Worm (Caenorhabditis elegans) whole organism, L4 larva: ENCODE data around the gene Y39B6A.10.
A peak's percentile ranks its signal among the peaks of the same experiment; 100 is the strongest.

Experiments used
- F10B5.3 ChIP-seq: sonication (generic microtip); optimal IDR thresholded peaks from 2 replicates; lab custom pipeline; 2016; ENCODE audit warnings: mild to moderate bottlenecking, missing genetic modification characterization, missing compliant biosample characterization
- F26F4.8 ChIP-seq: fragments of 200-800 bp; sonication (Bioruptor generic); conservative IDR thresholded peaks from 2 replicates; pipeline ENCODE4 v1.3.6; 2022; ENCODE audit warnings: missing genetic modification characterization, missing compliant biosample characterization
- F44E2.7 ChIP-seq: fragments of 200-800 bp; sonication (Bioruptor generic); IDR thresholded peaks from 2 replicates; pipeline ENCODE4 v2.1.2; 2022; ENCODE audit warnings: missing genetic modification characterization, missing compliant biosample characterization
- F49E8.2 ChIP-seq: sonication (generic microtip); optimal IDR thresholded peaks from 2 replicates; lab custom pipeline; 2016; ENCODE audit warnings: missing compliant biosample characterization, mild to moderate bottlenecking, missing genetic modification characterization, borderline replicate concordance
- R02D3.7 ChIP-seq: fragments of 150-350 bp; sonication (generic microtip); optimal IDR thresholded peaks from 3 replicates; lab custom pipeline; 2014; ENCODE audit warnings: missing biosample characterization, missing genetic modification characterization
- Y105C5A.15 ChIP-seq: fragments of 200-800 bp; sonication (Bioruptor generic); IDR thresholded peaks from 2 replicates; pipeline ENCODE4 v1.3.6; 2022; ENCODE audit warnings: missing genetic modification characterization, missing compliant biosample characterization
- Y48G9A.11 ChIP-seq: fragments of 200-800 bp; sonication (Bioruptor generic); IDR thresholded peaks from 2 replicates; pipeline ENCODE4 v1.3.6; 2022; ENCODE audit warnings: missing genetic modification reagents, missing genetic modification characterization, missing compliant biosample characterization
- Y5F2A.4 ChIP-seq: fragments of 200-800 bp; sonication (Bioruptor generic); optimal IDR thresholded peaks from 2 replicates; lab custom pipeline; 2018; ENCODE audit warnings: mild to moderate bottlenecking, missing genetic modification characterization, missing compliant biosample characterization
- Y75B8A.6 ChIP-seq: fragments of 200-800 bp; sonication (Bioruptor generic); IDR thresholded peaks from 2 replicates; pipeline ENCODE4 v1.3.6; 2022; ENCODE audit warnings: missing genetic modification reagents, missing genetic modification characterization, missing compliant biosample characterization
- ZK337.2 ChIP-seq: fragments of 200-800 bp; sonication (Bioruptor generic); IDR thresholded peaks from 2 replicates; pipeline ENCODE4 v1.3.6; 2022; ENCODE audit warnings: missing genetic modification reagents, missing genetic modification characterization, missing compliant biosample characterization
- ZK546.5 ChIP-seq, 2 experiments: sonication (generic microtip); optimal IDR thresholded peaks; 2 replicates each; lab custom pipeline; 2017; ENCODE audit warnings: missing biosample characterization in 2 of 2, missing genetic modification characterization in 2 of 2
- aly-2 ChIP-seq: sonication (generic microtip); optimal IDR thresholded peaks from 2 replicates; lab custom pipeline; 2018; ENCODE audit warnings: missing biosample characterization, missing genetic modification characterization
- ama-1 ChIP-seq: fragments of 150-350 bp; optimal IDR thresholded peaks from 2 replicates; lab custom pipeline; 2014; ENCODE audit warnings: inconsistent platforms, mixed read lengths
- arid-1 ChIP-seq: fragments of 200-800 bp; sonication (Bioruptor generic); conservative IDR thresholded peaks from 2 replicates; pipeline ENCODE4 v1.3.6; 2022; ENCODE audit warnings: missing genetic modification reagents, missing genetic modification characterization, missing compliant biosample characterization
- attf-4 ChIP-seq: sonication (generic microtip); optimal IDR thresholded peaks from 3 replicates; lab custom pipeline; 2017; ENCODE audit warnings: missing biosample characterization, missing genetic modification characterization
- ceh-20 ChIP-seq: fragments of 200-800 bp; sonication (Bioruptor generic); IDR thresholded peaks from 2 replicates; pipeline ENCODE4 v1.3.6; 2022; ENCODE audit warnings: missing genetic modification reagents, missing genetic modification characterization, missing compliant biosample characterization
- ceh-32 ChIP-seq: sonication (generic microtip); optimal IDR thresholded peaks from 2 replicates; lab custom pipeline; 2016; ENCODE audit warnings: mild to moderate bottlenecking, missing genetic modification characterization, missing compliant biosample characterization; ENCODE audit not compliant: poor library complexity
- ceh-44 ChIP-seq: fragments of 200-800 bp; sonication (Bioruptor generic); IDR thresholded peaks from 2 replicates; pipeline ENCODE4 v1.3.6; 2022; ENCODE audit warnings: missing genetic modification reagents, missing genetic modification characterization, missing compliant biosample characterization
- daf-12 ChIP-seq: fragments of 150-350 bp; optimal IDR thresholded peaks from 2 replicates; lab custom pipeline; 2014; ENCODE audit warnings: missing biosample characterization, missing genetic modification reagents, missing genetic modification characterization
- daf-16 ChIP-seq, 3 experiments: sonication (generic microtip); optimal IDR thresholded peaks; 2 replicates each; lab custom pipeline; 2016 to 2017; ENCODE audit warnings: missing genetic modification characterization in 3 of 3, missing genetic modification reagents in 3 of 3, mild to moderate bottlenecking in 2 of 3, missing compliant biosample characterization in 2 of 3, missing biosample characterization in 1 of 3, moderate library complexity in 1 of 3
- daf-19 ChIP-seq: fragments of 200-800 bp; sonication (Bioruptor generic); conservative IDR thresholded peaks from 2 replicates; pipeline ENCODE4 v1.3.6; 2022; ENCODE audit warnings: missing genetic modification characterization, missing compliant biosample characterization
- duxl-1 ChIP-seq: sonication (generic microtip); optimal IDR thresholded peaks from 2 replicates; lab custom pipeline; 2016; ENCODE audit warnings: mild to moderate bottlenecking, missing genetic modification characterization, moderate library complexity, missing compliant biosample characterization; ENCODE audit not compliant: poor library complexity
- dve-1 ChIP-seq: sonication (generic microtip); optimal IDR thresholded peaks from 2 replicates; lab custom pipeline; 2017; ENCODE audit warnings: antibody characterized with exemption, mild to moderate bottlenecking, missing genetic modification characterization, missing compliant biosample characterization; ENCODE audit not compliant: insufficient read depth
- egl-43 ChIP-seq: fragments of 200-800 bp; sonication (Bioruptor generic); IDR thresholded peaks from 2 replicates; pipeline ENCODE4 v1.3.6; 2022; ENCODE audit warnings: missing genetic modification reagents, missing genetic modification characterization, missing compliant biosample characterization
- lim-7 ChIP-seq: fragments of 200-800 bp; sonication (Bioruptor generic); IDR thresholded peaks from 2 replicates; pipeline ENCODE4 v1.3.6; 2022; ENCODE audit warnings: missing genetic modification characterization, missing compliant biosample characterization
- lin-1 ChIP-seq: fragments of 200-800 bp; sonication (Bioruptor generic); IDR thresholded peaks from 2 replicates; pipeline ENCODE4 v1.3.6; 2022; ENCODE audit warnings: missing genetic modification reagents, missing genetic modification characterization, missing compliant biosample characterization
- lin-15B ChIP-seq: fragments of 150-350 bp; sonication (generic microtip); optimal IDR thresholded peaks from 3 replicates; lab custom pipeline; 2014; ENCODE audit warnings: missing biosample characterization, missing genetic modification characterization
- lir-3 ChIP-seq: sonication (generic microtip); optimal IDR thresholded peaks from 2 replicates; lab custom pipeline; 2016; ENCODE audit warnings: mild to moderate bottlenecking, missing genetic modification characterization, missing compliant biosample characterization
- lsy-2 ChIP-seq, 2 experiments: fragments of 150-350 bp in 1 of 2; sonication (generic microtip) in 1 of 2; optimal IDR thresholded peaks; 2 replicates each; lab custom pipeline; 2014 to 2017; ENCODE audit warnings: missing biosample characterization in 2 of 2, missing genetic modification characterization in 2 of 2
- mdt-29 ChIP-seq: fragments of 200-800 bp; sonication (Bioruptor generic); IDR thresholded peaks from 2 replicates; pipeline ENCODE4 v1.3.6; 2022; ENCODE audit warnings: missing genetic modification reagents, missing genetic modification characterization, missing compliant biosample characterization
- mep-1 ChIP-seq: fragments of 150-350 bp; sonication (generic microtip); optimal IDR thresholded peaks from 3 replicates; lab custom pipeline; 2014; ENCODE audit warnings: missing biosample characterization, missing genetic modification characterization
- mxl-2 ChIP-seq: fragments of 200-800 bp; sonication (Bioruptor generic); conservative IDR thresholded peaks from 2 replicates; pipeline ENCODE4 v1.3.6; 2022; ENCODE audit warnings: missing genetic modification reagents, missing genetic modification characterization, missing compliant biosample characterization
- mxl-3 ChIP-seq: fragments of 200-800 bp; sonication (Bioruptor generic); optimal IDR thresholded peaks from 2 replicates; lab custom pipeline; 2018; ENCODE audit warnings: mild to moderate bottlenecking, missing genetic modification characterization, missing compliant biosample characterization
- nhr-10 ChIP-seq: fragments of 150-350 bp; optimal IDR thresholded peaks from 2 replicates; lab custom pipeline; 2014; ENCODE audit warnings: missing biosample characterization, missing genetic modification characterization
- nhr-28 ChIP-seq: fragments of 150-350 bp; optimal IDR thresholded peaks from 2 replicates; lab custom pipeline; 2014; ENCODE audit warnings: missing biosample characterization, missing genetic modification characterization
- nhr-41 ChIP-seq: fragments of 200-800 bp; sonication (Bioruptor generic); IDR thresholded peaks from 2 replicates; pipeline ENCODE4 v1.3.6; 2022; ENCODE audit warnings: missing genetic modification reagents, missing genetic modification characterization, missing compliant biosample characterization
- nhr-48 ChIP-seq: sonication (generic microtip); optimal IDR thresholded peaks from 2 replicates; lab custom pipeline; 2016; ENCODE audit warnings: mild to moderate bottlenecking, missing genetic modification characterization, missing compliant biosample characterization
- nhr-6 ChIP-seq: fragments of 150-350 bp; optimal IDR thresholded peaks from 2 replicates; lab custom pipeline; 2014; ENCODE audit warnings: missing biosample characterization, missing genetic modification characterization
- nhr-76 ChIP-seq: fragments of 150-350 bp; optimal IDR thresholded peaks from 2 replicates; lab custom pipeline; 2014; ENCODE audit warnings: missing biosample characterization, missing genetic modification characterization
- sdz-12 ChIP-seq: fragments of 200-800 bp; sonication (Bioruptor generic); optimal IDR thresholded peaks from 2 replicates; lab custom pipeline; 2018; ENCODE audit warnings: mild to moderate bottlenecking, missing genetic modification characterization, missing compliant biosample characterization
- set-16 ChIP-seq: fragments of 200-800 bp; sonication (Bioruptor generic); IDR thresholded peaks from 2 replicates; pipeline ENCODE4 v1.3.6; 2022; ENCODE audit warnings: missing genetic modification reagents, missing genetic modification characterization, missing compliant biosample characterization
- snpc-1.2 ChIP-seq: fragments of 200-800 bp; sonication (Bioruptor generic); IDR thresholded peaks from 2 replicates; pipeline ENCODE4 v1.3.6; 2022; ENCODE audit warnings: missing genetic modification reagents, missing genetic modification characterization, missing compliant biosample characterization
- tra-1 ChIP-seq: fragments of 200-800 bp; sonication (Bioruptor generic); IDR thresholded peaks from 2 replicates; pipeline ENCODE4 v1.3.6; 2022; ENCODE audit warnings: missing genetic modification reagents, missing genetic modification characterization, missing compliant biosample characterization
- unc-130 ChIP-seq: sonication (generic microtip); optimal IDR thresholded peaks from 2 replicates; lab custom pipeline; 2016; ENCODE audit warnings: missing genetic modification reagents, missing genetic modification characterization, missing compliant biosample characterization
- unc-39 ChIP-seq: sonication (generic microtip); optimal IDR thresholded peaks from 2 replicates; lab custom pipeline; 2017; ENCODE audit warnings: missing biosample characterization, missing genetic modification characterization
- unc-62 ChIP-seq, 3 experiments: fragments of 150-350 bp in 1 of 3; sonication (generic microtip); optimal IDR thresholded peaks in 2 of 3; peaks in 1 of 3; 1 replicate in 1 of 3; 2 replicates in 2 of 3; lab custom pipeline; 2014 to 2017; ENCODE audit warnings: missing biosample characterization in 3 of 3, missing genetic modification characterization in 3 of 3, missing genetic modification reagents in 3 of 3, missing genotype in 1 of 3
- vab-7 ChIP-seq: fragments of 200-800 bp; sonication (Bioruptor generic); IDR thresholded peaks from 2 replicates; pipeline ENCODE4 v1.3.6; 2022; ENCODE audit warnings: missing genetic modification reagents, missing genetic modification characterization, missing compliant biosample characterization
- zfp-3 ChIP-seq: fragments of 200-800 bp; sonication (Bioruptor generic); conservative IDR thresholded peaks from 2 replicates; pipeline ENCODE4 v1.3.6; 2022; ENCODE audit warnings: missing genetic modification reagents, missing genetic modification characterization, missing compliant biosample characterization
- zip-2 ChIP-seq: fragments of 150-350 bp; optimal IDR thresholded peaks from 2 replicates; lab custom pipeline; 2014; ENCODE audit warnings: missing biosample characterization, missing genetic modification characterization
- ztf-11 ChIP-seq: fragments of 150-350 bp; optimal IDR thresholded peaks from 2 replicates; lab custom pipeline; 2014; ENCODE audit warnings: missing biosample characterization, missing genetic modification characterization
- ztf-7 ChIP-seq: fragments of 150-350 bp; optimal IDR thresholded peaks from 2 replicates; lab custom pipeline; 2014; ENCODE audit warnings: missing biosample characterization, missing genetic modification characterization

Gene Y39B6A.10

ce11 chrV:19125812-19126211 lies 7.6 kb downstream of the Y39B6A.10 start (continued):
- no peak for TF ChIP-seq F44E2.7 (GFP tag; lab: Robert Waterston, UW)
- no peak for TF ChIP-seq zip-2 (tag; lab: Kevin White, UChicago)
- TF ChIP-seq lin-1 (GFP tag; lab: Robert Waterston, UW) = no peak; the same call in 1 of the 2 replicates
- no peak for TF ChIP-seq ceh-32 (tag; lab: Kevin White, UChicago)
- no peak for TF ChIP-seq F49E8.2
- peak; percentile 53 for TF ChIP-seq dve-1 (tag; lab: Kevin White, UChicago)
- peak; percentile 83 for TF ChIP-seq Y48G9A.11 (GFP tag; lab: Robert Waterston, UW)
- TF ChIP-seq ceh-20 = peak; percentile 58
- no peak for TF ChIP-seq unc-39 (tag; lab: Kevin White, UChicago)
- no peak for TF ChIP-seq Y75B8A.6 (GFP tag; lab: Robert Waterston, UW)
- peak; percentile 95 for TF ChIP-seq set-16 (GFP tag; lab: Robert Waterston, UW)
- no peak for TF ChIP-seq nhr-76
- peak; percentile 62; the same call in 1 of the 2 replicates for TF ChIP-seq ceh-44
- TF ChIP-seq mxl-2 (GFP tag; lab: Robert Waterston, UW) = no peak
- peak; percentile 75 for TF ChIP-seq mep-1 (tag; lab: Kevin White, UChicago)
- peak; percentile 70 for TF ChIP-seq Y5F2A.4
- peak; percentile 78 for TF ChIP-seq F26F4.8 (GFP tag; lab: Robert Waterston, UW)
- no peak for TF ChIP-seq mxl-3
- TF ChIP-seq tra-1 (GFP tag; lab: Robert Waterston, UW) = peak; percentile 74
- TF ChIP-seq daf-12 = no peak
- peak; percentile 95 for TF ChIP-seq egl-43 (GFP tag; lab: Robert Waterston, UW)
- 0 out of 2 replicates have a peak, but pooled peaks have one; percentile 71 for TF ChIP-seq nhr-41 (GFP tag; lab: Robert Waterston, UW)
- TF ChIP-seq duxl-1 (tag; lab: Kevin White, UChicago) = no peak
- TF ChIP-seq zfp-3 (GFP tag; lab: Robert Waterston, UW) = peak; percentile 40; the same call in 1 of the 2 replicates
- no peak for TF ChIP-seq aly-2
- no peak for TF ChIP-seq lin-15B (tag; lab: Kevin White, UChicago)
- no peak for TF ChIP-seq sdz-12 (GFP tag; lab: Kevin White, UChicago)
- peak in 1 of 2 experiments; percentile 55 for TF ChIP-seq daf-16 (GFP tag; optimal IDR thresholded peaks at IDR 0.05; lab: Kevin White, UChicago)
- peak; percentile 48 for TF ChIP-seq daf-16 (tag; optimal IDR thresholded peaks at IDR 0.05; lab: Kevin White, UChicago)
- TF ChIP-seq nhr-28 (tag; lab: Kevin White, UChicago) = peak; percentile 27
- peak; percentile 88 for TF ChIP-seq arid-1
- TF ChIP-seq ztf-7 (tag; lab: Kevin White, UChicago) = no peak
- TF ChIP-seq Y105C5A.15 (GFP tag; lab: Robert Waterston, UW) = peak; percentile 78
- no peak for TF ChIP-seq unc-62 (GFP tag; optimal IDR thresholded peaks at IDR 0.05 in 1 of 2; lab: Kevin White, UChicago)
- TF ChIP-seq unc-62 (tag; optimal IDR thresholded peaks at IDR 0.05; lab: Kevin White, UChicago) = no peak
- peak; percentile 51 for TF ChIP-seq nhr-48 (tag; lab: Kevin White, UChicago)
- TF ChIP-seq unc-130 (GFP tag; lab: Kevin White, UChicago) = no peak
- no peak for TF ChIP-seq ZK546.5 (tag; optimal IDR thresholded peaks at IDR 0.05; lab: Kevin White, UChicago)
- peak; percentile 69 for TF ChIP-seq snpc-1.2 (GFP tag; lab: Robert Waterston, UW)
- no peak for TF ChIP-seq R02D3.7 (tag; lab: Kevin White, UChicago)
- TF ChIP-seq ZK337.2 (GFP tag; lab: Robert Waterston, UW) = no peak
- no peak for TF ChIP-seq nhr-10 (tag; lab: Kevin White, UChicago)
- peak; percentile 91 for TF ChIP-seq lim-7
- TF ChIP-seq nhr-6 = no peak
- TF ChIP-seq ztf-11 (tag; lab: Kevin White, UChicago) = no peak
- TF ChIP-seq mdt-29 (GFP tag; lab: Robert Waterston, UW) = no peak
- no peak for TF ChIP-seq F10B5.3 (tag; lab: Kevin White, UChicago)
- no peak for TF ChIP-seq attf-4 (tag; lab: Kevin White, UChicago)
- peak in 1 of 2 experiments; percentile 65 for TF ChIP-seq lsy-2 (tag; optimal IDR thresholded peaks at IDR 0.05; lab: Kevin White, UChicago)
- TF ChIP-seq lir-3 (tag; lab: Kevin White, UChicago) = no peak
- peak; percentile 81 for TF ChIP-seq vab-7 (GFP tag; lab: Robert Waterston, UW)
- TF ChIP-seq daf-19 = no peak
- no peak for TF ChIP-seq ama-1
